Worm (Caenorhabditis elegans): ENCODE results near the gene K01A2.10.

- no peak for TF ChIP-seq elt-2 (tag; optimal IDR thresholded peaks at IDR 0.05)
- TF ChIP-seq zip-5 (tag; optimal IDR thresholded peaks at IDR 0.05) = no peak
- TF ChIP-seq nfya-1 (tag; optimal IDR thresholded peaks at IDR 0.05) = no peak
- TF ChIP-seq tbx-2 (tag; optimal IDR thresholded peaks at IDR 0.05) = no peak
- TF ChIP-seq unc-55 (GFP tag; optimal IDR thresholded peaks at IDR 0.05) = no peak
- TF ChIP-seq elt-4 (tag; optimal IDR thresholded peaks at IDR 0.05) = no peak
- no peak for TF ChIP-seq ceh-45 (GFP tag; IDR thresholded peaks at IDR 0.05)
- no peak for TF ChIP-seq pha-4 (tag; optimal IDR thresholded peaks at IDR 0.05)
- no peak for TF ChIP-seq F13H6.1 (tag; optimal IDR thresholded peaks at IDR 0.05)
- TF ChIP-seq sox-2 (GFP tag; IDR thresholded peaks at IDR 0.05) = no peak
- TF ChIP-seq K02D7.2 (tag; optimal IDR thresholded peaks at IDR 0.05) = no peak
- no peak for TF ChIP-seq nhr-11 (tag; optimal IDR thresholded peaks at IDR 0.05)
- no peak for TF ChIP-seq npax-4 (tag; optimal IDR thresholded peaks at IDR 0.05)
These were observed 17.3 kb downstream of the K01A2.10 start, which contains the start of gene col-69 for ce11 chrII:305645-306044.

Measured in whole organism, late embryonic.